Fruit fly (Drosophila melanogaster) S2 (cell line): ENCODE data around the gene Ir7g.

ENCODE experiments used
- CG8478 ChIP-seq: fragments of >200 bp; optimal IDR thresholded peaks from 2 replicates; lab custom pipeline; 2018
- CTCF ChIP-seq, 2 experiments: fragments of >200 bp; optimal IDR thresholded peaks; 2 replicates each; lab custom pipeline; 2018

- no peak for TF ChIP-seq CTCF (optimal IDR thresholded peaks at IDR 0.05; lab: Kevin White, UChicago)
- TF ChIP-seq CG8478 (lab: Kevin White, UChicago), result no peak
Measured at dm6 chrX:7930236-7931027, 46.0 kb downstream of the Ir7g start.
